Worm (Caenorhabditis elegans): ENCODE measurements around the gene sfxn-5.

DNA sequence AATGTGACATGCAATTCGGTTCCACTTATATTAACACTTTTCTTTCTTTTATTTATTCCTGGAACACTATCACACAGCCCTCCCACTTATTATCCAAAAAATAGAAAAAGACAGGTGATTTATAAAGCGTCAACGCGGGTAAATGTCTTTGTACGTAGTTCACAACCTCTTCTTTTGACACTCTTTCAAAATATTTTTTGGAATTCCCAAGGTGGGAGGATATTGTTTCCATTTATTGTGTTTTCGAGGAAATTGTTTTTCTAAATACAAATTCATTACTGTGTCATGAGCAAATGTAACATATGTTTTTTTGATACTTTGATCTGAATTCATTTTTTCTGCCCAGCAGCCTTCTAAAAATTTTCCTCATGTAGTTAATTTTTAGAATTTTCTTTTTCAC is 46.9 kb downstream of the sfxn-5 start:
- TF ChIP-seq klf-2 (GFP tag; conservative IDR thresholded peaks at IDR 0.05) (no peak), ztf-29 (GFP tag; IDR thresholded peaks at IDR 0.05) (no peak), med-1 (GFP tag; optimal IDR thresholded peaks at IDR 0.05; ENCODE audit: insufficient read depth) (no peak), ref-1 (GFP tag; conservative IDR thresholded peaks at IDR 0.05) (no peak), T22C8.4 (GFP tag; IDR thresholded peaks at IDR 0.05) (no peak), tab-1 (GFP tag; IDR thresholded peaks at IDR 0.05) (no peak), ztf-23 (GFP tag; IDR thresholded peaks at IDR 0.05) (no peak)

Data from whole organism, midembryonic.